Worm (Caenorhabditis elegans) whole organism, young adult: Measurements from ENCODE around the gene pes-8.

Experiments
- C17E4.6 ChIP-seq: fragments of 200-800 bp; sonication (Bioruptor generic); IDR thresholded peaks from 2 replicates; pipeline ENCODE4 v1.3.6; 2022; ENCODE audit warnings: missing genetic modification reagents, missing genetic modification characterization, missing compliant biosample characterization
- F10E7.11 ChIP-seq: sonication (generic microtip); optimal IDR thresholded peaks from 2 replicates; lab custom pipeline; 2017; ENCODE audit warnings: mild to moderate bottlenecking, missing genetic modification characterization, moderate library complexity, missing compliant biosample characterization
- F33H1.4 ChIP-seq: fragments of 200-800 bp; sonication (Bioruptor generic); IDR thresholded peaks from 2 replicates; pipeline ENCODE4 v1.3.6; 2022; ENCODE audit warnings: missing genetic modification reagents, missing genetic modification characterization, missing compliant biosample characterization
- F37B4.10 ChIP-seq: fragments of 200-800 bp; sonication (Bioruptor generic); IDR thresholded peaks from 2 replicates; pipeline ENCODE4 v1.3.6; 2022; ENCODE audit warnings: missing genetic modification characterization, missing compliant biosample characterization
- F39B2.1 ChIP-seq: fragments of 200-800 bp; sonication (Bioruptor generic); IDR thresholded peaks from 2 replicates; pipeline ENCODE4 v1.3.6; 2022; ENCODE audit warnings: missing genetic modification reagents, missing genetic modification characterization, missing compliant biosample characterization
- F57A8.1 ChIP-seq: fragments of 200-800 bp; sonication (Bioruptor generic); optimal IDR thresholded peaks from 2 replicates; lab custom pipeline; 2018; ENCODE audit warnings: mild to moderate bottlenecking, missing genetic modification characterization, moderate library complexity, missing compliant biosample characterization
- F57C9.4 ChIP-seq: sonication (generic microtip); optimal IDR thresholded peaks from 2 replicates; lab custom pipeline; 2017; ENCODE audit warnings: mild to moderate bottlenecking, missing genetic modification characterization, missing compliant biosample characterization
- K12H6.12 ChIP-seq: fragments of 200-800 bp; sonication (Bioruptor generic); optimal IDR thresholded peaks from 2 replicates; lab custom pipeline; 2018; ENCODE audit warnings: mild to moderate bottlenecking, missing genetic modification characterization, missing compliant biosample characterization
- T07F8.4 ChIP-seq: sonication (generic microtip); optimal IDR thresholded peaks from 2 replicates; lab custom pipeline; 2016; ENCODE audit warnings: mild to moderate bottlenecking, missing genetic modification characterization, moderate library complexity, missing compliant biosample characterization
- Y53F4B.3 ChIP-seq: fragments of 200-800 bp; sonication (Bioruptor generic); IDR thresholded peaks from 2 replicates; pipeline ENCODE4 v1.3.6; 2022; ENCODE audit warnings: missing genetic modification reagents, missing genetic modification characterization, missing compliant biosample characterization
- Y53G8AR.9 ChIP-seq: fragments of 200-800 bp; sonication (Bioruptor generic); conservative IDR thresholded peaks from 2 replicates; pipeline ENCODE4 v1.3.6; 2022; ENCODE audit warnings: missing genetic modification reagents, missing genetic modification characterization, missing compliant biosample characterization
- Y67H2A.10 ChIP-seq: fragments of 200-800 bp; sonication (Bioruptor generic); conservative IDR thresholded peaks from 2 replicates; pipeline ENCODE4 v1.3.6; 2022; ENCODE audit warnings: missing genetic modification reagents, missing genetic modification characterization, missing compliant biosample characterization
- akir-1 ChIP-seq: fragments of 200-800 bp; sonication (Bioruptor generic); optimal IDR thresholded peaks from 2 replicates; lab custom pipeline; 2018; ENCODE audit warnings: mild to moderate bottlenecking, missing genetic modification characterization, moderate library complexity, missing compliant biosample characterization
- ama-1 ChIP-seq, 3 experiments: fragments of 150-350 bp in 1 of 3; sonication (generic microtip) in 2 of 3; optimal IDR thresholded peaks; 2 replicates each; lab custom pipeline; 2014 to 2018; ENCODE audit warnings: missing biosample characterization in 2 of 3, missing genetic modification characterization in 2 of 3, missing genetic modification reagents in 2 of 3
- aptf-2 ChIP-seq: fragments of 200-800 bp; sonication (Bioruptor generic); conservative IDR thresholded peaks from 2 replicates; pipeline ENCODE4 v1.3.6; 2022; ENCODE audit warnings: missing genetic modification reagents, missing genetic modification characterization, missing compliant biosample characterization
- aptf-3 ChIP-seq: fragments of 200-800 bp; sonication (Bioruptor generic); IDR thresholded peaks from 2 replicates; pipeline ENCODE4 v1.3.6; 2022; ENCODE audit warnings: missing genetic modification characterization, missing compliant biosample characterization
- athp-1 ChIP-seq: sonication (generic microtip); optimal IDR thresholded peaks from 2 replicates; lab custom pipeline; 2017; ENCODE audit warnings: mild to moderate bottlenecking, missing genetic modification characterization, missing compliant biosample characterization
- attf-3 ChIP-seq: fragments of 200-800 bp; sonication (Bioruptor generic); conservative IDR thresholded peaks from 2 replicates; pipeline ENCODE4 v1.3.6; 2022; ENCODE audit warnings: missing genetic modification reagents, missing genetic modification characterization, missing compliant biosample characterization
- bed-1 ChIP-seq: fragments of 200-800 bp; sonication (Bioruptor generic); IDR thresholded peaks from 2 replicates; pipeline ENCODE4 v1.3.6; 2022; ENCODE audit warnings: missing genetic modification reagents, missing genetic modification characterization, missing compliant biosample characterization
- bed-2 ChIP-seq: fragments of 200-800 bp; sonication (Bioruptor generic); IDR thresholded peaks from 2 replicates; pipeline ENCODE4 v1.3.6; 2022; ENCODE audit warnings: missing genetic modification reagents, missing genetic modification characterization, missing compliant biosample characterization
- cebp-2 ChIP-seq: fragments of 200-800 bp; sonication (Bioruptor generic); IDR thresholded peaks from 2 replicates; pipeline ENCODE4 v1.3.6; 2022; ENCODE audit warnings: missing genetic modification characterization, missing compliant biosample characterization
- ceh-79 ChIP-seq: sonication (generic microtip); optimal IDR thresholded peaks from 2 replicates; lab custom pipeline; 2017; ENCODE audit warnings: mild to moderate bottlenecking, missing genetic modification characterization, missing compliant biosample characterization
- ceh-91 ChIP-seq: fragments of 200-800 bp; sonication (Bioruptor generic); IDR thresholded peaks from 2 replicates; pipeline ENCODE4 v1.3.6; 2022; ENCODE audit warnings: missing genetic modification reagents, missing genetic modification characterization, missing compliant biosample characterization
- die-1 ChIP-seq: sonication (generic microtip); optimal IDR thresholded peaks from 2 replicates; lab custom pipeline; 2016; ENCODE audit warnings: missing genotype, mild to moderate bottlenecking, missing genetic modification characterization, missing compliant biosample characterization
- dox-1 ChIP-seq: fragments of 200-800 bp; sonication (Bioruptor generic); IDR thresholded peaks from 2 replicates; pipeline ENCODE4 v1.3.6; 2022; ENCODE audit warnings: missing genetic modification reagents, missing genetic modification characterization, missing compliant biosample characterization
- dpff-1 ChIP-seq: sonication (generic microtip); optimal IDR thresholded peaks from 2 replicates; lab custom pipeline; 2017; ENCODE audit warnings: mild to moderate bottlenecking, missing genetic modification characterization, missing compliant biosample characterization
- efl-1 ChIP-seq: fragments of 150-350 bp; optimal IDR thresholded peaks from 2 replicates; lab custom pipeline; 2014; ENCODE audit warnings: missing biosample characterization, missing genetic modification reagents, missing genetic modification characterization
- egl-18 ChIP-seq: fragments of 200-800 bp; sonication (Bioruptor generic); IDR thresholded peaks from 2 replicates; pipeline ENCODE4 v1.3.6; 2022; ENCODE audit warnings: missing genetic modification reagents, missing genetic modification characterization, missing compliant biosample characterization
- gei-17 ChIP-seq: fragments of 200-800 bp; sonication (Bioruptor generic); optimal IDR thresholded peaks from 2 replicates; lab custom pipeline; 2018; ENCODE audit warnings: mild to moderate bottlenecking, missing genetic modification characterization, missing compliant biosample characterization
- hlh-26 ChIP-seq: fragments of 200-800 bp; sonication (Bioruptor generic); conservative IDR thresholded peaks from 2 replicates; pipeline ENCODE4 v1.3.6; 2022; ENCODE audit warnings: missing genetic modification reagents, missing genetic modification characterization, missing compliant biosample characterization
- hmg-20 ChIP-seq: fragments of 200-800 bp; sonication (Bioruptor generic); IDR thresholded peaks from 2 replicates; pipeline ENCODE4 v1.3.6; 2022; ENCODE audit warnings: missing genetic modification reagents, missing genetic modification characterization, missing compliant biosample characterization
- lag-1 ChIP-seq: fragments of 200-800 bp; sonication (Bioruptor generic); IDR thresholded peaks from 2 replicates; pipeline ENCODE4 v1.3.6; 2022; ENCODE audit warnings: missing genetic modification reagents, missing genetic modification characterization, missing compliant biosample characterization
- let-526 ChIP-seq: fragments of 200-800 bp; sonication (Bioruptor generic); IDR thresholded peaks from 2 replicates; pipeline ENCODE4 v1.3.6; 2022; ENCODE audit warnings: missing genetic modification reagents, missing genetic modification characterization, missing compliant biosample characterization
- lsy-27 ChIP-seq: sonication (generic microtip); optimal IDR thresholded peaks from 2 replicates; lab custom pipeline; 2017; ENCODE audit warnings: missing genetic modification characterization, mild to moderate bottlenecking, missing compliant biosample characterization, antibody characterized with exemption, missing genotype, borderline replicate concordance; ENCODE audit not compliant: insufficient read depth
- mel-28 ChIP-seq: sonication (generic microtip); optimal IDR thresholded peaks from 2 replicates; lab custom pipeline; 2016; ENCODE audit warnings: borderline replicate concordance, mild to moderate bottlenecking, missing genetic modification characterization, missing compliant biosample characterization
- nfya-1 ChIP-seq: sonication (generic microtip); optimal IDR thresholded peaks from 2 replicates; lab custom pipeline; 2017; ENCODE audit warnings: antibody characterized with exemption, missing compliant biosample characterization, missing genetic modification characterization, borderline replicate concordance; ENCODE audit not compliant: insufficient read depth
- nfya-2 ChIP-seq: fragments of 200-800 bp; sonication (Bioruptor generic); IDR thresholded peaks from 2 replicates; pipeline ENCODE4 v1.3.6; 2022; ENCODE audit warnings: missing genetic modification reagents, missing genetic modification characterization, missing compliant biosample characterization
- nhr-120 ChIP-seq: fragments of 200-800 bp; sonication (Bioruptor generic); IDR thresholded peaks from 2 replicates; pipeline ENCODE4 v1.3.6; 2022; ENCODE audit warnings: missing genetic modification characterization, missing compliant biosample characterization
- nhr-80 ChIP-seq: sonication (generic microtip); optimal IDR thresholded peaks from 2 replicates; lab custom pipeline; 2016; ENCODE audit warnings: missing genetic modification characterization, missing compliant biosample characterization
- repo-1 ChIP-seq: sonication (generic microtip); optimal IDR thresholded peaks from 2 replicates; lab custom pipeline; 2017; ENCODE audit warnings: mild to moderate bottlenecking, missing genetic modification characterization, missing compliant biosample characterization
- sea-2 ChIP-seq: fragments of 200-800 bp; sonication (Bioruptor generic); IDR thresholded peaks from 2 replicates; pipeline ENCODE4 v1.3.6; 2022; ENCODE audit warnings: missing genetic modification characterization, missing compliant biosample characterization
- snpc-1.3 ChIP-seq: sonication (generic microtip); optimal IDR thresholded peaks from 2 replicates; lab custom pipeline; 2017; ENCODE audit warnings: missing genetic modification characterization, mild to moderate bottlenecking, missing compliant biosample characterization, antibody characterized with exemption, moderate library complexity, missing genotype, missing genetic modification reagents; ENCODE audit not compliant: insufficient read depth
- snpc-4 ChIP-seq, 5 experiments: fragments of 150-350 bp in 1 of 5; sonication (generic microtip) in 4 of 5; optimal IDR thresholded peaks; 2 replicates each; lab custom pipeline; 2014 to 2018; ENCODE audit warnings: missing genetic modification characterization in 5 of 5, missing biosample characterization in 3 of 5, antibody characterized with exemption in 2 of 5, mild to moderate bottlenecking in 2 of 5, missing compliant biosample characterization in 2 of 5, missing genotype in 2 of 5, moderate library complexity in 2 of 5, missing genetic modification reagents in 1 of 5
- xnd-1 ChIP-seq: sonication (generic microtip); optimal IDR thresholded peaks from 2 replicates; lab custom pipeline; 2016; ENCODE audit warnings: missing genotype, missing genetic modification reagents, missing genetic modification characterization, missing compliant biosample characterization
- ztf-25 ChIP-seq: fragments of 200-800 bp; sonication (Bioruptor generic); IDR thresholded peaks from 2 replicates; pipeline ENCODE4 v1.3.6; 2022; ENCODE audit warnings: missing genetic modification reagents, missing genetic modification characterization, missing compliant biosample characterization
- ztf-26 ChIP-seq: sonication (generic microtip); optimal IDR thresholded peaks from 2 replicates; lab custom pipeline; 2017; ENCODE audit warnings: missing genetic modification characterization, missing compliant biosample characterization
- ztf-6 ChIP-seq: fragments of 200-800 bp; sonication (Bioruptor generic); IDR thresholded peaks from 2 replicates; pipeline ENCODE4 v1.3.6; 2022; ENCODE audit warnings: missing genetic modification reagents, missing genetic modification characterization, missing compliant biosample characterization

Gene pes-8

DNA sequence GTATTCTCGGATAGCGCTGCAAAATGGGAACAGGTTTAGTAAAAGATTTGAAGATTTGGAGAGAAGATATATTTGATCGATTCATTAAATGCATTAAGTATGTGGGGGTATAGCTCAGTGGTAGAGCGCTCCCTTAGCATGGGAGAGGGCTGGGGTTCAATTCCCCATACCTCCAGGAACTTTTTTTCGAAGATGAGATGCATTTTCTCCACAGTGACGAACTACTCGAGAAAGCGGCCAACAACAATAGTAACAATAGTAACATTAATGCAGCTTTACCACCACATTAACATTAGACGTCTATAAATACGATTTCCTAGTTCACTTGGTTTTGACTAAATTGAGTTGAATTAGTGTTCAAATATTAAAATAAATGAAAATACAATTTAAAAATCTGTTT, 13.9 kb upstream of the pes-8 start (continued):
- no peak for TF ChIP-seq C17E4.6 (GFP tag; lab: Robert Waterston, UW)
- TF ChIP-seq lag-1 (GFP tag; lab: Robert Waterston, UW): no peak
- TF ChIP-seq sea-2 (GFP tag; lab: Robert Waterston, UW): no peak
- peak; percentile 93 for TF ChIP-seq die-1 (tag; lab: Kevin White, UChicago)
- peak; percentile 53 for TF ChIP-seq T07F8.4 (tag; lab: Kevin White, UChicago)
- no peak for TF ChIP-seq ceh-91 (GFP tag; lab: Robert Waterston, UW)
- no peak for TF ChIP-seq let-526
- TF ChIP-seq, all 124 proteins: peak for 45

DNA sequence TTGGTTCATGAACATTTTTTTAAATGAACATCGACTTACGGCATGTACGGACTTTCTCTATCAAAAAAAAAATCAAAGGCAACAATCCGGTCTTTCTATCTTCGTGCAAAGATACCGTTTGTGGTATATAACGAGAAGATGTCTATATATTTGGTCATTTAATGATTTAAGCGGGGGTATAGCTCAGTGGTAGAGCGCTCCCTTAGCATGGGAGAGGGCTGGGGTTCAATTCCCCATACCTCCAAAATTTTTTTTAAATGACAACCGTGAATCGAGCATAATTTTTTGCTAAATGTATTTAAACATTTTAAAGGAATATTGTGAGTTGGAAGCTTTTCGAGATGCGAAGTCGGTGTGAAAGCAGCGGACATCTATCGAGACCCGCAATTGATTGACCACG, 12.9 kb upstream of the pes-8 start:
- TF ChIP-seq ama-1 (optimal IDR thresholded peaks at IDR 0.05; lab: Kevin White, UChicago) (no peak), ama-1 (GFP tag; optimal IDR thresholded peaks at IDR 0.05; lab: Kevin White, UChicago) (peak; percentile 18 to 84), xnd-1 (tag; lab: Kevin White, UChicago) (no peak), dpff-1 (tag; lab: Kevin White, UChicago) (no peak), nfya-2 (GFP tag; lab: Robert Waterston, UW) (no peak), lsy-27 (peak; percentile 13), nhr-120 (GFP tag; lab: Robert Waterston, UW) (no peak), aptf-2 (no peak), cebp-2 (GFP tag; lab: Robert Waterston, UW) (no peak), F33H1.4 (no peak), athp-1 (peak; percentile 44), dox-1 (GFP tag; lab: Robert Waterston, UW) (no peak; the same call in 1 of the 2 replicates), F57C9.4 (tag; lab: Kevin White, UChicago) (no peak), F57A8.1 (GFP tag; lab: Kevin White, UChicago) (peak; percentile 61), Y67H2A.10 (no peak), ztf-26 (no peak), gei-17 (GFP tag; lab: Kevin White, UChicago) (no peak), akir-1 (GFP tag; lab: Kevin White, UChicago) (no peak), F37B4.10 (no peak), nhr-80 (tag; lab: Kevin White, UChicago) (peak; percentile 6), efl-1 (peak; percentile 3), nfya-1 (tag; lab: Kevin White, UChicago) (no peak), K12H6.12 (tag; lab: Kevin White, UChicago) (no peak), F39B2.1 (GFP tag; lab: Robert Waterston, UW) (no peak), ztf-25 (GFP tag; lab: Robert Waterston, UW) (peak; percentile 86; the same call in 1 of the 2 replicates), hlh-26 (GFP tag; lab: Robert Waterston, UW) (no peak), aptf-3 (GFP tag; lab: Robert Waterston, UW) (no peak), snpc-4 (GFP tag; optimal IDR thresholded peaks at IDR 0.05; lab: Kevin White, UChicago) (peak; percentile 49), snpc-4 (tag; optimal IDR thresholded peaks at IDR 0.05; lab: Kevin White, UChicago) (no peak), lag-1 (GFP tag; lab: Robert Waterston, UW) (no peak), repo-1 (tag; lab: Kevin White, UChicago) (no peak), ztf-6 (GFP tag; lab: Robert Waterston, UW) (no peak), Y53G8AR.9 (no peak), bed-2 (GFP tag; lab: Robert Waterston, UW) (no peak), egl-18 (no peak), F10E7.11 (tag; lab: Kevin White, UChicago) (no peak), hmg-20 (GFP tag; lab: Robert Waterston, UW) (0 out of 2 replicates have a peak, but pooled peaks have one; percentile 41), ceh-79 (tag; lab: Kevin White, UChicago) (no peak), attf-3 (GFP tag; lab: Robert Waterston, UW) (no peak), Y53F4B.3 (GFP tag; lab: Robert Waterston, UW) (no peak), mel-28 (tag; lab: Kevin White, UChicago) (no peak), snpc-1.3 (tag; lab: Kevin White, UChicago) (peak; percentile 83), bed-1 (GFP tag; lab: Robert Waterston, UW) (no peak)
